Fruit fly (Drosophila melanogaster) whole organism, wandering third instar larva: ENCODE measurements around the gene VhaM9.7-c.

Source experiments
- Abd-B ChIP-seq: fragments of >200 bp; optimal IDR thresholded peaks from 2 replicates; lab custom pipeline; 2017; ENCODE audit warnings: missing biosample characterization, missing genetic modification characterization
- CG32264 ChIP-seq: fragments of 200-800 bp; sonication (Bioruptor generic); optimal IDR thresholded peaks from 2 replicates; lab custom pipeline; 2016; ENCODE audit warnings: missing biosample characterization, missing genetic modification characterization
- CG9705 ChIP-seq: fragments of 200-800 bp; sonication (Bioruptor generic); optimal IDR thresholded peaks from 2 replicates; lab custom pipeline; 2018; ENCODE audit warnings: missing biosample characterization, mild to moderate bottlenecking, missing genetic modification characterization
- CrebA ChIP-seq: fragments of 200-800 bp; sonication (Bioruptor generic); optimal IDR thresholded peaks from 2 replicates; lab custom pipeline; 2016; ENCODE audit warnings: missing biosample characterization, mild to moderate bottlenecking, missing genetic modification characterization, borderline replicate concordance
- Dfd ChIP-seq: fragments of >200 bp; optimal IDR thresholded peaks from 2 replicates; lab custom pipeline; 2017; ENCODE audit warnings: missing biosample characterization, missing genetic modification characterization
- Dif ChIP-seq: fragments of 200-275, 200-300 bp; sonication (Bioruptor generic); optimal IDR thresholded peaks from 2 replicates; lab custom pipeline; 2018; ENCODE audit warnings: missing biosample characterization, missing genetic modification characterization; ENCODE audit not compliant: partially characterized antibody
- GATAd ChIP-seq: sonication (Bioruptor generic); optimal IDR thresholded peaks from 2 replicates; lab custom pipeline; 2016; ENCODE audit warnings: missing biosample characterization, missing genetic modification characterization
- HLH106 ChIP-seq: fragments of 200-800 bp; optimal IDR thresholded peaks from 3 replicates; lab custom pipeline; 2019; ENCODE audit warnings: missing biosample characterization, mild to moderate bottlenecking, missing genetic modification characterization, moderate library complexity
- Hnf4 ChIP-seq: fragments of 200-800 bp; sonication (Bioruptor generic); optimal IDR thresholded peaks from 2 replicates; lab custom pipeline; 2016; ENCODE audit warnings: missing biosample characterization, mild to moderate bottlenecking, missing genetic modification characterization
- Hr78 ChIP-seq: fragments of >200 bp; optimal IDR thresholded peaks from 2 replicates; lab custom pipeline; 2017; ENCODE audit warnings: missing biosample characterization, missing genetic modification characterization
- Hr83 ChIP-seq: fragments of 200-300 bp; sonication (Bioruptor generic); optimal IDR thresholded peaks from 2 replicates; lab custom pipeline; 2016; ENCODE audit warnings: missing biosample characterization, mild to moderate bottlenecking, missing genetic modification characterization, moderate library complexity; ENCODE audit not compliant: poor library complexity, severe bottlenecking
- Jra ChIP-seq: sonication (Bioruptor generic); optimal IDR thresholded peaks from 2 replicates; lab custom pipeline; 2016; ENCODE audit warnings: missing biosample characterization, missing genetic modification characterization
- Mio ChIP-seq: sonication (Bioruptor generic); optimal IDR thresholded peaks from 2 replicates; lab custom pipeline; 2016; ENCODE audit warnings: missing biosample characterization, missing genetic modification characterization
- Myc ChIP-seq: fragments of >200 bp; optimal IDR thresholded peaks from 2 replicates; lab custom pipeline; 2017
- N ChIP-seq: fragments of >200 bp; optimal IDR thresholded peaks from 2 replicates; lab custom pipeline; 2018; ENCODE audit warnings: missing biosample characterization, missing external identifiers, missing genetic modification characterization
- OdsH ChIP-seq: fragments of 200-800 bp; sonication (Bioruptor generic); optimal IDR thresholded peaks from 2 replicates; lab custom pipeline; 2016; ENCODE audit warnings: missing biosample characterization, mild to moderate bottlenecking, missing genetic modification characterization
- Rel ChIP-seq, 2 experiments: fragments of 200-800 bp; sonication (Bioruptor generic) in 1 of 2; optimal IDR thresholded peaks; 2 replicates in 1 of 2; 3 replicates in 1 of 2; lab custom pipeline; 2016 to 2019; ENCODE audit warnings: mild to moderate bottlenecking in 2 of 2, missing biosample characterization in 2 of 2, missing genetic modification characterization in 2 of 2, moderate library complexity in 1 of 2
- Sp1 ChIP-seq: fragments of 200-800 bp; sonication (Bioruptor generic); optimal IDR thresholded peaks from 3 replicates; lab custom pipeline; 2019; ENCODE audit warnings: missing biosample characterization, mild to moderate bottlenecking, missing genetic modification characterization, moderate library complexity
- Vsx2 ChIP-seq: fragments of 200-300, 225-300 bp; sonication (Bioruptor generic); optimal IDR thresholded peaks from 2 replicates; lab custom pipeline; 2018; ENCODE audit warnings: missing biosample characterization, missing genetic modification characterization; ENCODE audit not compliant: partially characterized antibody
- br ChIP-seq: fragments of 200-800 bp; sonication (Bioruptor generic); optimal IDR thresholded peaks from 2 replicates; lab custom pipeline; 2016; ENCODE audit warnings: missing biosample characterization, missing genetic modification characterization
- brk ChIP-seq: fragments of 200-800 bp; sonication (Bioruptor generic); optimal IDR thresholded peaks from 2 replicates; lab custom pipeline; 2016; ENCODE audit warnings: missing biosample characterization, mild to moderate bottlenecking, missing genetic modification characterization
- dl ChIP-seq, 2 experiments: fragments of 175-275, 200-275 bp in 1 of 2; fragments of 200-275 bp in 1 of 2; sonication (Bioruptor generic); optimal IDR thresholded peaks; lab custom pipeline; 2018; ENCODE audit warnings: mild to moderate bottlenecking in 2 of 2, missing biosample characterization in 2 of 2, missing genetic modification characterization in 2 of 2, moderate library complexity in 2 of 2; ENCODE audit not compliant: partially characterized antibody in 2 of 2, insufficient read depth in 1 of 2
- dmrt93B ChIP-seq: fragments of 200-800 bp; sonication (Bioruptor generic); optimal IDR thresholded peaks from 2 replicates; lab custom pipeline; 2018; ENCODE audit warnings: missing biosample characterization, mild to moderate bottlenecking, missing genetic modification characterization
- dsf ChIP-seq: sonication (Bioruptor generic); optimal IDR thresholded peaks from 2 replicates; lab custom pipeline; 2016; ENCODE audit warnings: missing biosample characterization, missing genetic modification characterization, borderline replicate concordance
- ey ChIP-seq: fragments of 200-800 bp; sonication (Bioruptor generic); optimal IDR thresholded peaks from 2 replicates; lab custom pipeline; 2016; ENCODE audit warnings: missing biosample characterization, missing genetic modification characterization
- foxo ChIP-seq, 2 experiments: fragments of 200-800 bp; sonication (Bioruptor generic); optimal IDR thresholded peaks; 2 replicates in 1 of 2; 3 replicates in 1 of 2; lab custom pipeline; 2016 to 2017; ENCODE audit warnings: missing biosample characterization in 2 of 2, missing genetic modification characterization in 2 of 2
- fru ChIP-seq: fragments of 200-800 bp; sonication (Bioruptor generic); optimal IDR thresholded peaks from 3 replicates; lab custom pipeline; 2016; ENCODE audit warnings: missing biosample characterization, mild to moderate bottlenecking, missing genetic modification characterization
- h ChIP-seq: fragments of 200-800 bp; sonication (Bioruptor generic); optimal IDR thresholded peaks from 3 replicates; lab custom pipeline; 2016; ENCODE audit warnings: missing biosample characterization, mild to moderate bottlenecking, missing genetic modification characterization
- jim ChIP-seq: fragments of 175-275, 200-325 bp; sonication (Bioruptor generic); optimal IDR thresholded peaks from 2 replicates; lab custom pipeline; 2016; ENCODE audit warnings: missing biosample characterization, mild to moderate bottlenecking, missing genetic modification characterization
- lola ChIP-seq: fragments of >200 bp; optimal IDR thresholded peaks from 2 replicates; lab custom pipeline; 2017; ENCODE audit warnings: missing biosample characterization, missing genetic modification characterization
- pan ChIP-seq: fragments of >200 bp; optimal IDR thresholded peaks from 2 replicates; lab custom pipeline; 2017
- psq ChIP-seq: fragments of 200-800 bp; sonication (Bioruptor generic); optimal IDR thresholded peaks from 3 replicates; lab custom pipeline; 2017; ENCODE audit warnings: missing biosample characterization, mild to moderate bottlenecking, missing genetic modification characterization, moderate library complexity
- rgr ChIP-seq: fragments of 200-800 bp; sonication (Bioruptor generic); optimal IDR thresholded peaks from 3 replicates; lab custom pipeline; 2016; ENCODE audit warnings: missing biosample characterization, mild to moderate bottlenecking, missing genetic modification characterization
- sage ChIP-seq: fragments of 200-800 bp; sonication (Bioruptor generic); optimal IDR thresholded peaks from 2 replicates; lab custom pipeline; 2016; ENCODE audit warnings: missing biosample characterization, mild to moderate bottlenecking, missing genetic modification characterization
- sv ChIP-seq: fragments of 200-800 bp; sonication (Bioruptor generic); optimal IDR thresholded peaks from 3 replicates; lab custom pipeline; 2016; ENCODE audit warnings: missing biosample characterization, missing genetic modification characterization
- tai ChIP-seq: sonication (Bioruptor generic); optimal IDR thresholded peaks from 2 replicates; lab custom pipeline; 2016; ENCODE audit warnings: missing biosample characterization, missing genetic modification characterization
- usp ChIP-seq: fragments of >200 bp; optimal IDR thresholded peaks from 2 replicates; lab custom pipeline; 2017; ENCODE audit warnings: missing biosample characterization, missing genetic modification characterization
- woc ChIP-seq: sonication (Bioruptor generic); optimal IDR thresholded peaks from 2 replicates; lab custom pipeline; 2016; ENCODE audit warnings: missing biosample characterization, mild to moderate bottlenecking, missing genetic modification characterization

The VhaM9.7-c gene

DNA sequence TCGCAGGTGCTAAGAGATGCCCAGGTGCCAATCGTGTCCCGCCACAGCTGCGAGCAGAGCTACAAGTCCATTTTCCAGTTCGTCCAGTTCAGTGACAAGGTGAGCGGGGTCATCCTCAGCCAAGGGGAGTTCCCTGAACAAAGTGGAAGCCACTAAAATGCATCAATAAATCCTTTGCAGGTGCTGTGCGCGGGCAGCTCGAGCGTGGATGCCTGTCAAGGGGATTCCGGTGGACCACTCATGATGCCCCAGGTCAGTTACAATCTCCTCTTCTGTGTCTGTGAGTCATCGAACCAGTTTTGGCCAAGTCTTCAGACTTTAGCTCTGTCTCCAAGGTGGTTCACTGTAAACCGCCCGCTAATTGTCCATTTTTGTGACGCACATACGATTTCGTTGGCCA is 41.4 kb downstream of the VhaM9.7-c start:
- TF ChIP-seq Rel (GFP tag; optimal IDR thresholded peaks at IDR 0.05; lab: Kevin White, UChicago) (no peak), Rel (tag; optimal IDR thresholded peaks at IDR 0.05; lab: Kevin White, UChicago) (peak; percentile 76), GATAd (no peak)
- TF ChIP-seq, all 38 proteins: peak for 1

DNA sequence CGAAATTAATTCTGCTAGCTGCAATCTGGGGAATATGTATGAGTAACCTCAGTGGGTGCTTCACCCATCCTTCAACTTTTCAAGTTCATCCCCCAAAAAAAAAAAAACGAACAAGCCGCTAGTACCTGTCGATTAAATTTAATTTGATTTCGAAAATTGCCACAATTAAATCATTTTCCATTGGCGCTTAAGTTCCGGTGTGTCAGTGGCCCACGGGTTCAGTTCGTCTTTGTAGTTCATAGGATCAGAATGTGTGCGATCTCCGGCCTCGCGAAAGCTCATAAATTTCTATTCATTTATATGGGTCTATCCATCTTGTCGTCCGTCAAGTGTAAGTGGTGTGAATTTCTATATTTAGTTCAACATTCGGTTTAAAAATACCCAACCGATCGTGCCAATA is 44.6 kb downstream of the VhaM9.7-c start, which contains the start of gene CG32260:
Gene CG32260, plus strand, starts transcription at position 301 of the 400 bp plus-strand sequence.
- TF ChIP-seq sage (GFP tag; lab: Kevin White, UChicago) = no peak
- no peak for TF ChIP-seq CrebA
- TF ChIP-seq jim (GFP tag; lab: Kevin White, UChicago) = no peak
- TF ChIP-seq HLH106 (tag; lab: Kevin White, UChicago) = no peak

DNA sequence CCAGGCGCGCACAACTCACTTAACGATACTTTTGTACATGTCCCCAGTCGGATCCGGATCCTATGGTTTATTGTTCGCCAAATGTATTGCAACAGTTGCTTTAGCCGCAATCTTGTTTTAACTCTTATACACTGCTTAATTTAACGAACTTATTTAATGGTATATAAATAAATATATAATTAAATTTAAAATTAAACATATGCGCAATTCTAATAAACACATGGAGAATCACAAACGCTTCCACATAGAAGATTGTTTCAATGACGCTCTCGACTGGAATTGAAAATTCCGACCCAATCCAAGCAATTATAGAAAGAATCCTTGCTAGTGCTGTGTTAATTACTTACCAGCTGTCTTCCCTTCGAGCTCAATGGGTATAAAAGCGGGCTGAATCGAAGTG is 45.5 kb downstream of the VhaM9.7-c start, which contains the start of gene Akh:
Gene Akh, plus strand, starts transcription at position 301 of the 400 bp plus-strand sequence.
- no peak for TF ChIP-seq GATAd
- no peak for TF ChIP-seq sage (GFP tag; lab: Kevin White, UChicago)
- TF ChIP-seq lola (GFP tag; lab: Kevin White, UChicago) = no peak
- no peak for TF ChIP-seq Vsx2 (GFP tag; lab: Kevin White, UChicago)
- no peak for TF ChIP-seq br (GFP tag; lab: Kevin White, UChicago)
- no peak for TF ChIP-seq tai (GFP tag; lab: Kevin White, UChicago)

DNA sequence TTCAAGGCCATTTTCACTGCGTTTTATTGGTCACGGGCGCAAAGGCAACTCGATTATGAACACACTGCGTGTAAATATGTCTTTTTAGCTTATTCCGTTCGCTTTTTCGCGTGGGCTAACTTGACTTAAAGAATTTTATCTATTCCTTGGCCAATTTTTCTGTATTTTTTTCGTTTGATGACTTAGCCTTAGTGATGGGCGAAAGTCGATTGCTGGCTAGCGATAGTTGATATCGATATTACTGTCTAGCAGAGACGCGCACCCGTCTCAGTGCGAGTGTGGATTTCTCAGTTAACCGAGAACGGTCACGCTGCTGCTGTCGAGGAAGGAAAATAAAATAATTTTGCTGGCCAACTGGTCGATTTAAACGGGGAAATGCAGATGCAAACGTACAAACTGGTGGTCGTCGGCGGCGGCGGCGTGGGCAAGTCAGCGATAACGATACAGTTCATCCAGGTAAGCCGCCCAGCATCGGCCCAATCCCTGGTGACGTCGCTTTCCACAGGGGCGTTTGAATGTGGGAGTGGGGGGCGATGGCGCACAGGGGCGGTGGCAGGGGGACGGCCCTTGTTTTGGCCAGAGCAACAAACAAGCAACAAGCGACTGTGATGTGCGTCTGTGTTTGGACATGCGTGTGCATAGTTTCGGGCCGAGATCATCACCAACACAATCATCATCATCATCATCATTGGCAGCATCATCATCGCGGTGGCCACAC is 47.7 kb downstream of the VhaM9.7-c start, which contains the start of the genes Rop and Ras64B:
Gene Rop, minus strand, starts transcription at position 193 of the 718 bp plus-strand sequence.
Gene Ras64B, plus strand, starts transcription at position 273 of the 718 bp plus-strand sequence.
- TF ChIP-seq ey (GFP tag; lab: Kevin White, UChicago) (no peak), dl (GFP tag; optimal IDR thresholded peaks at IDR 0.05; lab: Kevin White, UChicago; ENCODE audit: insufficient read depth in 1 of 2, partially characterized antibody in 2 of 2) (no peak), GATAd (no peak), lola (GFP tag; lab: Kevin White, UChicago) (no peak), CG32264 (GFP tag; lab: Kevin White, UChicago) (no peak), sage (GFP tag; lab: Kevin White, UChicago) (no peak), rgr (GFP tag; lab: Kevin White, UChicago) (no peak), sv (GFP tag; lab: Kevin White, UChicago) (no peak), jim (GFP tag; lab: Kevin White, UChicago) (no peak), CrebA (no peak), br (GFP tag; lab: Kevin White, UChicago) (no peak), Hr83 (GFP tag; lab: Kevin White, UChicago) (peak; percentile 31), h (GFP tag; lab: Kevin White, UChicago) (peak; percentile 33), N (GFP tag; lab: Kevin White, UChicago) (no peak), brk (GFP tag; lab: Kevin White, UChicago) (no peak), woc (GFP tag; lab: Kevin White, UChicago) (no peak), CG9705 (GFP tag; lab: Kevin White, UChicago) (no peak), fru (GFP tag; lab: Kevin White, UChicago) (no peak), psq (peak; percentile 10), foxo (GFP tag; optimal IDR thresholded peaks at IDR 0.05; lab: Kevin White, UChicago) (no peak), Vsx2 (GFP tag; lab: Kevin White, UChicago) (no peak), tai (GFP tag; lab: Kevin White, UChicago) (no peak), Abd-B (GFP tag; lab: Kevin White, UChicago) (no peak), Jra (GFP tag; lab: Kevin White, UChicago) (peak; percentile 20), pan (lab: Kevin White, UChicago) (no peak), OdsH (GFP tag; lab: Kevin White, UChicago) (peak; percentile 28), Hr78 (no peak), Myc (lab: Kevin White, UChicago) (no peak), usp (no peak), Mio (GFP tag; lab: Kevin White, UChicago) (no peak), Dif (GFP tag; lab: Kevin White, UChicago) (no peak), Rel (GFP tag; optimal IDR thresholded peaks at IDR 0.05; lab: Kevin White, UChicago) (no peak), Rel (tag; optimal IDR thresholded peaks at IDR 0.05; lab: Kevin White, UChicago) (peak; percentile 77), HLH106 (tag; lab: Kevin White, UChicago) (peak; percentile 9), Dfd (no peak), Hnf4 (GFP tag; lab: Kevin White, UChicago) (no peak), dmrt93B (no peak), dsf (GFP tag; lab: Kevin White, UChicago) (no peak), Sp1 (peak; percentile 46)
